Worm (Caenorhabditis elegans) whole organism, mixed stage, embryonic: ENCODE measurements around the gene C07A9.10.

Experiments
- drap-1 ChIP-seq: fragments of 200-800 bp; sonication (Bioruptor generic); optimal IDR thresholded peaks from 3 replicates; lab custom pipeline; 2018; ENCODE audit warnings: mild to moderate bottlenecking, missing genetic modification characterization, missing compliant biosample characterization
- elt-3 ChIP-seq: fragments of 150-350 bp; optimal IDR thresholded peaks from 2 replicates; lab custom pipeline; 2014; ENCODE audit warnings: missing biosample characterization, missing genetic modification characterization
- flh-1 ChIP-seq: fragments of 200-800 bp; sonication (Bioruptor generic); optimal IDR thresholded peaks from 2 replicates; lab custom pipeline; 2018; ENCODE audit warnings: mild to moderate bottlenecking, missing genetic modification characterization, moderate library complexity, missing compliant biosample characterization
- lsy-2 ChIP-seq: fragments of 150-350 bp; optimal IDR thresholded peaks from 2 replicates; lab custom pipeline; 2014; ENCODE audit warnings: missing biosample characterization, missing genetic modification characterization
- mep-1 ChIP-seq: fragments of 150-350 bp; optimal IDR thresholded peaks from 2 replicates; lab custom pipeline; 2017; ENCODE audit warnings: missing biosample characterization, missing genetic modification reagents, missing genetic modification characterization, inconsistent platforms
- nhr-28 ChIP-seq: fragments of 150-350 bp; optimal IDR thresholded peaks from 2 replicates; lab custom pipeline; 2014; ENCODE audit warnings: missing biosample characterization, missing genetic modification characterization
- nhr-76 ChIP-seq: sonication (generic microtip); optimal IDR thresholded peaks from 2 replicates; lab custom pipeline; 2017; ENCODE audit warnings: missing biosample characterization, missing genetic modification characterization
- pha-4 ChIP-seq: fragments of 150-350 bp; optimal IDR thresholded peaks from 2 replicates; lab custom pipeline; 2018; ENCODE audit warnings: missing biosample characterization, missing genetic modification reagents, missing genetic modification characterization
- unc-39 ChIP-seq: fragments of 150-350 bp; optimal IDR thresholded peaks from 2 replicates; lab custom pipeline; 2014; ENCODE audit warnings: missing biosample characterization, missing genetic modification characterization
- unc-62 ChIP-seq: fragments of 150-350 bp; optimal IDR thresholded peaks from 2 replicates; lab custom pipeline; 2014; ENCODE audit warnings: missing biosample characterization, missing genetic modification reagents, missing genetic modification characterization

- TF ChIP-seq flh-1 (no peak), drap-1 (GFP tag; lab: Kevin White, UChicago) (no peak), pha-4 (no peak), mep-1 (tag; lab: Kevin White, UChicago) (no peak), unc-62 (GFP tag; lab: Kevin White, UChicago) (no peak), lsy-2 (tag; lab: Kevin White, UChicago) (peak; percentile 31), elt-3 (no peak), nhr-28 (no peak), unc-39 (tag; lab: Kevin White, UChicago) (no peak), nhr-76 (tag; lab: Kevin White, UChicago) (no peak)
These were observed 9.5 kb upstream of the C07A9.10 start for ce11 chrIII:9695379-9695778.
